Fruit fly (Drosophila melanogaster): ENCODE measurements around the gene Acox3.

The Acox3 gene

dm6 chr2L:6423148-6423547 is 25.1 kb downstream of the Acox3 start, which contains the start of gene Tig (continued):
- TF ChIP-seq Bgb (GFP tag; IDR thresholded peaks at IDR 0.05; ENCODE audit: partially characterized antibody) (0 out of 2 replicates have a peak, but pooled peaks have one; percentile 14), CG7928 (GFP tag; optimal IDR thresholded peaks at IDR 0.05) (no peak), ash1 (GFP tag; optimal IDR thresholded peaks at IDR 0.05) (no peak), Hsf (GFP tag; optimal IDR thresholded peaks at IDR 0.05) (no peak), zen (tag; optimal IDR thresholded peaks at IDR 0.05) (no peak), sens (GFP tag) (peak; percentile 42), CG32767 (GFP tag; IDR thresholded peaks at IDR 0.05) (no peak), CG3281 (GFP tag; optimal IDR thresholded peaks at IDR 0.05) (no peak), bsh (GFP tag; optimal IDR thresholded peaks at IDR 0.05) (no peak), CG11504 (tag; optimal IDR thresholded peaks at IDR 0.05) (no peak), HLH54F (GFP tag; optimal IDR thresholded peaks at IDR 0.05) (no peak), CG2712 (tag; optimal IDR thresholded peaks at IDR 0.05) (no peak), CG34376 (GFP tag; optimal IDR thresholded peaks at IDR 0.05) (peak; percentile 76), fd3F (GFP tag; optimal IDR thresholded peaks at IDR 0.05) (no peak), CG15514 (GFP tag; optimal IDR thresholded peaks at IDR 0.05) (no peak), CG10565 (GFP tag; optimal IDR thresholded peaks at IDR 0.05) (no peak), peb (GFP tag; IDR thresholded peaks at IDR 0.05) (no peak), Scr (GFP tag; IDR thresholded peaks at IDR 0.05; ENCODE audit: partially characterized antibody) (no peak), CG3995 (GFP tag; optimal IDR thresholded peaks at IDR 0.05) (no peak), CG3838 (GFP tag; optimal IDR thresholded peaks at IDR 0.05) (no peak), CG13624 (GFP tag; optimal IDR thresholded peaks at IDR 0.05) (no peak), HmgD (GFP tag; optimal IDR thresholded peaks at IDR 0.05) (no peak), CG5953 (GFP tag; IDR thresholded peaks at IDR 0.05) (no peak), Mad (GFP tag; optimal IDR thresholded peaks at IDR 0.05) (no peak), Lpt (GFP tag; optimal IDR thresholded peaks at IDR 0.05) (no peak), schlank (tag; optimal IDR thresholded peaks at IDR 0.05) (no peak), CG16813 (GFP tag; IDR thresholded peaks at IDR 0.05; ENCODE audit: partially characterized antibody) (no peak), Sin3A (optimal IDR thresholded peaks at IDR 0.05) (no peak), Doc2 (GFP tag; IDR thresholded peaks at IDR 0.05) (no peak), HmgZ (tag; optimal IDR thresholded peaks at IDR 0.05) (no peak), nom (GFP tag; optimal IDR thresholded peaks at IDR 0.05) (no peak), Atf3 (GFP tag; optimal IDR thresholded peaks at IDR 0.05) (no peak), bbx (GFP tag; IDR thresholded peaks at IDR 0.05; ENCODE audit: partially characterized antibody) (no peak), Dbx (GFP tag; IDR thresholded peaks at IDR 0.05) (no peak), ci (GFP tag; IDR thresholded peaks at IDR 0.05) (peak; percentile 20; the same call in 1 of the 3 replicates), gcm2 (GFP tag; optimal IDR thresholded peaks at IDR 0.05) (no peak), CG32772 (GFP tag; IDR thresholded peaks at IDR 0.05) (no peak), CG8388 (GFP tag; optimal IDR thresholded peaks at IDR 0.05) (no peak), CG1603 (tag; optimal IDR thresholded peaks at IDR 0.05) (no peak), Deaf1 (tag; optimal IDR thresholded peaks at IDR 0.05) (peak; percentile 63), CG42726 (GFP tag; IDR thresholded peaks at IDR 0.05; ENCODE audit: partially characterized antibody) (no peak), unc-4 (GFP tag; IDR thresholded peaks at IDR 0.05; ENCODE audit: partially characterized antibody) (no peak), tll (GFP tag; optimal IDR thresholded peaks at IDR 0.05) (no peak), H2.0 (GFP tag; IDR thresholded peaks at IDR 0.05) (no peak), insv (GFP tag; optimal IDR thresholded peaks at IDR 0.05) (no peak), jumu (GFP tag; optimal IDR thresholded peaks at IDR 0.05) (no peak), Vsx1 (GFP tag; optimal IDR thresholded peaks at IDR 0.05) (no peak), CG14965 (GFP tag; optimal IDR thresholded peaks at IDR 0.05; ENCODE audit: borderline replicate concordance) (no peak), CG15011 (GFP tag; optimal IDR thresholded peaks at IDR 0.05) (no peak), Mes4 (GFP tag; optimal IDR thresholded peaks at IDR 0.05) (no peak), grau (tag; optimal IDR thresholded peaks at IDR 0.05) (no peak)

Data from whole organism, embryonic.